Fruit fly (Drosophila melanogaster) whole organism, wandering third instar larva: Measurements from ENCODE around the gene CG8543.

ENCODE experiments used
- Abd-B ChIP-seq: fragments of >200 bp; optimal IDR thresholded peaks from 2 replicates; lab custom pipeline; 2017; ENCODE audit warnings: missing biosample characterization, missing genetic modification characterization
- CG32264 ChIP-seq: fragments of 200-800 bp; sonication (Bioruptor generic); optimal IDR thresholded peaks from 2 replicates; lab custom pipeline; 2016; ENCODE audit warnings: missing biosample characterization, missing genetic modification characterization
- Dfd ChIP-seq: fragments of >200 bp; optimal IDR thresholded peaks from 2 replicates; lab custom pipeline; 2017; ENCODE audit warnings: missing biosample characterization, missing genetic modification characterization
- GATAd ChIP-seq: sonication (Bioruptor generic); optimal IDR thresholded peaks from 2 replicates; lab custom pipeline; 2016; ENCODE audit warnings: missing biosample characterization, missing genetic modification characterization
- Myc ChIP-seq: fragments of >200 bp; optimal IDR thresholded peaks from 2 replicates; lab custom pipeline; 2017
- N ChIP-seq: fragments of >200 bp; optimal IDR thresholded peaks from 2 replicates; lab custom pipeline; 2018; ENCODE audit warnings: missing biosample characterization, missing external identifiers, missing genetic modification characterization
- dmrt93B ChIP-seq: fragments of 200-800 bp; sonication (Bioruptor generic); optimal IDR thresholded peaks from 2 replicates; lab custom pipeline; 2018; ENCODE audit warnings: missing biosample characterization, mild to moderate bottlenecking, missing genetic modification characterization
- fru ChIP-seq: fragments of 200-800 bp; sonication (Bioruptor generic); optimal IDR thresholded peaks from 3 replicates; lab custom pipeline; 2016; ENCODE audit warnings: missing biosample characterization, mild to moderate bottlenecking, missing genetic modification characterization
- h ChIP-seq: fragments of 200-800 bp; sonication (Bioruptor generic); optimal IDR thresholded peaks from 3 replicates; lab custom pipeline; 2016; ENCODE audit warnings: missing biosample characterization, mild to moderate bottlenecking, missing genetic modification characterization
- pan ChIP-seq: fragments of >200 bp; optimal IDR thresholded peaks from 2 replicates; lab custom pipeline; 2017
- sv ChIP-seq: fragments of 200-800 bp; sonication (Bioruptor generic); optimal IDR thresholded peaks from 3 replicates; lab custom pipeline; 2016; ENCODE audit warnings: missing biosample characterization, missing genetic modification characterization
- usp ChIP-seq: fragments of >200 bp; optimal IDR thresholded peaks from 2 replicates; lab custom pipeline; 2017; ENCODE audit warnings: missing biosample characterization, missing genetic modification characterization

- TF ChIP-seq CG32264 (GFP tag; lab: Kevin White, UChicago) (no peak), N (GFP tag; lab: Kevin White, UChicago) (no peak), Abd-B (GFP tag; lab: Kevin White, UChicago) (no peak), h (no peak), pan (lab: Kevin White, UChicago) (no peak), dmrt93B (no peak), sv (no peak), Myc (lab: Kevin White, UChicago) (no peak), GATAd (GFP tag; lab: Kevin White, UChicago) (no peak), usp (GFP tag; lab: Kevin White, UChicago) (no peak), Dfd (GFP tag; lab: Kevin White, UChicago) (no peak), fru (GFP tag; lab: Kevin White, UChicago) (no peak)
Observed at dm6 chr3L:7496097-7496496, 26.0 kb upstream of the CG8543 start, which contains the start of gene Cyp4d8.
